Fruit fly (Drosophila melanogaster) whole organism, embryonic: ENCODE data around the gene CG7557.

ENCODE experiments used
- B-H1 ChIP-seq: fragments of 200-800 bp; sonication (Bioruptor generic); IDR thresholded peaks from 3 replicates; pipeline ENCODE4 v1.3.6; 2022; ENCODE audit warnings: missing biosample characterization, missing genetic modification characterization
- CG10366 ChIP-seq: fragments of 200-800 bp; sonication (Bioruptor generic); IDR thresholded peaks from 2 replicates; pipeline ENCODE4 v1.3.6; 2022; ENCODE audit warnings: missing biosample characterization, missing genetic modification characterization
- CG10979 ChIP-seq: fragments of 200-800 bp; sonication (Bioruptor generic); optimal IDR thresholded peaks from 2 replicates; lab custom pipeline; 2018; ENCODE audit warnings: missing biosample characterization, mild to moderate bottlenecking, missing genetic modification characterization, moderate library complexity
- CG11560 ChIP-seq: fragments of 200-800 bp; sonication (Bioruptor generic); IDR thresholded peaks from 3 replicates; pipeline ENCODE4 v1.3.6; 2022; ENCODE audit warnings: missing biosample characterization, missing genetic modification characterization
- CG13296 ChIP-seq: fragments of 200-800 bp; sonication (Bioruptor generic); optimal IDR thresholded peaks from 3 replicates; lab custom pipeline; 2018; ENCODE audit warnings: missing biosample characterization, mild to moderate bottlenecking, missing genetic modification characterization
- CG13624 ChIP-seq: fragments of 200-800 bp; sonication (Bioruptor generic); optimal IDR thresholded peaks from 2 replicates; lab custom pipeline; 2016; ENCODE audit warnings: missing biosample characterization, missing genetic modification characterization
- CG14710 ChIP-seq: fragments of 200-800 bp; sonication (Bioruptor generic); optimal IDR thresholded peaks from 3 replicates; lab custom pipeline; 2019; ENCODE audit warnings: missing biosample characterization, mild to moderate bottlenecking, missing genetic modification characterization, moderate library complexity
- CG17328 ChIP-seq: fragments of 200-800 bp; sonication (Bioruptor generic); IDR thresholded peaks from 2 replicates; pipeline ENCODE4 v1.3.6; 2022; ENCODE audit warnings: missing biosample characterization, missing genetic modification characterization
- CG1832 ChIP-seq: fragments of 200-800 bp; sonication (Bioruptor generic); optimal IDR thresholded peaks from 2 replicates; lab custom pipeline; 2017; ENCODE audit warnings: missing biosample characterization, mild to moderate bottlenecking, missing genetic modification characterization, inconsistent platforms
- CG2712 ChIP-seq: fragments of 200-800 bp; optimal IDR thresholded peaks from 3 replicates; lab custom pipeline; 2019; ENCODE audit warnings: missing biosample characterization, mild to moderate bottlenecking, missing genetic modification characterization, moderate library complexity
- CG4282 ChIP-seq: fragments of 200-800 bp; sonication (Bioruptor generic); optimal IDR thresholded peaks from 2 replicates; lab custom pipeline; 2016; ENCODE audit warnings: missing biosample characterization, missing genetic modification characterization
- CG4360 ChIP-seq: fragments of 200-800 bp; sonication (Bioruptor generic); IDR thresholded peaks from 2 replicates; pipeline ENCODE4 v1.3.6; 2022; ENCODE audit warnings: missing biosample characterization, missing genetic modification characterization
- CG4404 ChIP-seq: fragments of 200-800 bp; sonication (Bioruptor generic); IDR thresholded peaks from 2 replicates; pipeline ENCODE4 v1.3.6; 2022; ENCODE audit warnings: missing biosample characterization, missing genetic modification characterization
- CG7372 ChIP-seq: fragments of 200-800 bp; sonication (Bioruptor generic); IDR thresholded peaks from 2 replicates; pipeline ENCODE4 v1.3.6; 2022; ENCODE audit warnings: missing biosample characterization, missing genetic modification characterization
- CG7839 ChIP-seq: fragments of 200-800 bp; sonication (Bioruptor generic); optimal IDR thresholded peaks from 3 replicates; lab custom pipeline; 2018; ENCODE audit warnings: missing biosample characterization, mild to moderate bottlenecking, missing genetic modification characterization, moderate library complexity
- CG7963 ChIP-seq: fragments of 200-800 bp; sonication (Bioruptor generic); IDR thresholded peaks from 3 replicates; pipeline ENCODE4 v1.3.6; 2022; ENCODE audit warnings: missing biosample characterization, missing genetic modification characterization; ENCODE audit not compliant: partially characterized antibody
- CG8924 ChIP-seq: fragments of 200-800 bp; optimal IDR thresholded peaks from 3 replicates; lab custom pipeline; 2019; ENCODE audit warnings: missing biosample characterization, mild to moderate bottlenecking, missing genetic modification characterization, moderate library complexity
- CG9727 ChIP-seq: fragments of 200-800 bp; sonication (Bioruptor generic); optimal IDR thresholded peaks from 3 replicates; lab custom pipeline; 2017; ENCODE audit warnings: missing biosample characterization, mild to moderate bottlenecking, missing genetic modification characterization
- CkIIα-i1 ChIP-seq: fragments of 200-800 bp; sonication (Bioruptor generic); IDR thresholded peaks from 2 replicates; pipeline ENCODE4 v1.3.6; 2022; ENCODE audit warnings: missing biosample characterization, missing genetic modification characterization
- Dfd ChIP-seq, 2 experiments: fragments of >200 bp; optimal IDR thresholded peaks; 2 replicates each; lab custom pipeline; 2017; ENCODE audit warnings: missing biosample characterization in 2 of 2, missing genetic modification characterization in 2 of 2
- Drgx ChIP-seq: fragments of 200-800 bp; sonication (Bioruptor generic); IDR thresholded peaks from 2 replicates; pipeline ENCODE4 v1.3.6; 2022; ENCODE audit warnings: missing biosample characterization, missing genetic modification characterization
- E2f1 ChIP-seq: fragments of 200-800 bp; sonication (Bioruptor generic); IDR thresholded peaks from 2 replicates; pipeline ENCODE4 v1.3.6; 2022; ENCODE audit warnings: missing biosample characterization, missing genetic modification characterization
- Fer1 ChIP-seq: fragments of 200-800 bp; sonication (Bioruptor generic); optimal IDR thresholded peaks from 2 replicates; lab custom pipeline; 2017; ENCODE audit warnings: missing biosample characterization, mild to moderate bottlenecking, missing genetic modification characterization
- Hsf ChIP-seq: fragments of 200-800 bp; sonication (Bioruptor generic); optimal IDR thresholded peaks from 3 replicates; lab custom pipeline; 2016; ENCODE audit warnings: missing biosample characterization, missing genetic modification characterization
- MTF-1 ChIP-seq: fragments of 200-800 bp; sonication (Bioruptor generic); optimal IDR thresholded peaks from 2 replicates; lab custom pipeline; 2018; ENCODE audit warnings: missing biosample characterization, mild to moderate bottlenecking, missing genetic modification characterization, borderline replicate concordance
- Med ChIP-seq: fragments of 200-800 bp; sonication (Bioruptor generic); peaks from one replicate; lab custom pipeline; 2016; ENCODE audit warnings: missing biosample characterization, missing genetic modification characterization, mild to moderate bottlenecking, inconsistent platforms, moderate library complexity
- Tbp ChIP-seq: fragments of >200 bp; optimal IDR thresholded peaks from 2 replicates; lab custom pipeline; 2018; ENCODE audit warnings: missing biosample characterization, missing genetic modification characterization
- Xrp1 ChIP-seq: fragments of 200-800 bp; sonication (Bioruptor generic); IDR thresholded peaks from 2 replicates; pipeline ENCODE4 v1.3.6; 2022; ENCODE audit warnings: missing biosample characterization, missing genetic modification characterization
- ash1 ChIP-seq: fragments of 200-800 bp; sonication (Bioruptor generic); optimal IDR thresholded peaks from 2 replicates; lab custom pipeline; 2018; ENCODE audit warnings: missing biosample characterization, mild to moderate bottlenecking, missing genetic modification characterization
- bab2 ChIP-seq: fragments of 200-800 bp; sonication (Bioruptor generic); optimal IDR thresholded peaks from 2 replicates; lab custom pipeline; 2016; ENCODE audit warnings: missing biosample characterization, missing genetic modification characterization
- bigmax ChIP-seq: fragments of 200-800 bp; sonication (Bioruptor generic); optimal IDR thresholded peaks from 2 replicates; lab custom pipeline; 2018; ENCODE audit warnings: missing biosample characterization, mild to moderate bottlenecking, missing genetic modification characterization
- br ChIP-seq: fragments of >200 bp; optimal IDR thresholded peaks from 2 replicates; lab custom pipeline; 2017
- cas ChIP-seq: fragments of 200-800 bp; sonication (Bioruptor generic); IDR thresholded peaks from 2 replicates; pipeline ENCODE4 v1.3.6; 2022; ENCODE audit warnings: missing biosample characterization, missing genetic modification characterization
- caup ChIP-seq: fragments of 200-800 bp; sonication (Bioruptor generic); optimal IDR thresholded peaks from 3 replicates; lab custom pipeline; 2017; ENCODE audit warnings: missing biosample characterization, mild to moderate bottlenecking, missing genetic modification characterization, moderate library complexity; ENCODE audit not compliant: severe bottlenecking
- danr ChIP-seq: fragments of 200-800 bp; sonication (Bioruptor generic); IDR thresholded peaks from 2 replicates; pipeline ENCODE4 v1.3.6; 2022; ENCODE audit warnings: missing biosample characterization, missing genetic modification characterization
- ewg ChIP-seq: fragments of 200-800 bp; sonication (Bioruptor generic); optimal IDR thresholded peaks from 3 replicates; lab custom pipeline; 2017; ENCODE audit warnings: mild to moderate bottlenecking, missing biosample characterization, missing genetic modification reagents, missing genetic modification characterization
- fd102C ChIP-seq: fragments of 200-800 bp; sonication (Bioruptor generic); optimal IDR thresholded peaks from 2 replicates; lab custom pipeline; 2018; ENCODE audit warnings: missing biosample characterization, mild to moderate bottlenecking, missing genetic modification characterization, moderate library complexity
- gsb ChIP-seq: fragments of 200-800 bp; sonication (Bioruptor generic); IDR thresholded peaks from 2 replicates; pipeline ENCODE4 v1.3.6; 2022; ENCODE audit warnings: missing biosample characterization, missing genetic modification characterization
- kay ChIP-seq: fragments of 200-800 bp; sonication (Bioruptor generic); optimal IDR thresholded peaks from 2 replicates; lab custom pipeline; 2016; ENCODE audit warnings: missing biosample characterization, missing genetic modification characterization
- ken ChIP-seq: fragments of 200-800 bp; sonication (Bioruptor generic); IDR thresholded peaks from 3 replicates; pipeline ENCODE4 v1.3.6; 2022; ENCODE audit warnings: missing biosample characterization, missing genetic modification characterization
- lola ChIP-seq, 3 experiments: fragments of >200 bp in 2 of 3; fragments of 200-800 bp in 1 of 3; sonication (Bioruptor generic) in 1 of 3; optimal IDR thresholded peaks; 2 replicates each; lab custom pipeline; 2017 to 2019; ENCODE audit warnings: missing biosample characterization in 3 of 3, missing genetic modification characterization in 3 of 3, mild to moderate bottlenecking in 1 of 3, moderate library complexity in 1 of 3
- ranshi ChIP-seq: fragments of 200-800 bp; sonication (Bioruptor generic); IDR thresholded peaks from 2 replicates; pipeline ENCODE4 v1.3.6; 2022; ENCODE audit warnings: missing biosample characterization, missing genetic modification characterization
- tin ChIP-seq: fragments of 200-800 bp; sonication (Bioruptor generic); optimal IDR thresholded peaks from 3 replicates; lab custom pipeline; 2016; ENCODE audit warnings: missing biosample characterization, missing genetic modification characterization
- toy ChIP-seq: fragments of 200-800 bp; sonication (Bioruptor generic); IDR thresholded peaks from 2 replicates; pipeline ENCODE4 v1.3.6; 2022; ENCODE audit warnings: missing biosample characterization, missing genetic modification characterization
- ttk ChIP-seq: fragments of 200-800 bp; sonication (Bioruptor generic); IDR thresholded peaks from 2 replicates; pipeline ENCODE4 v2.1.2; 2022; ENCODE audit warnings: missing biosample characterization, missing genetic modification characterization
- twi ChIP-seq: fragments of 200-800 bp; optimal IDR thresholded peaks from 2 replicates; lab custom pipeline; 2019; ENCODE audit warnings: missing biosample characterization, mild to moderate bottlenecking, missing genetic modification characterization, moderate library complexity
- wor ChIP-seq: fragments of 200-800 bp; sonication (Bioruptor generic); IDR thresholded peaks from 2 replicates; pipeline ENCODE4 v1.3.6; 2022; ENCODE audit warnings: missing biosample characterization, missing genetic modification characterization
- z ChIP-seq: fragments of 200-800 bp; sonication (Bioruptor generic); IDR thresholded peaks from 3 replicates; pipeline ENCODE4 v1.3.6; 2022; ENCODE audit warnings: missing biosample characterization, missing genetic modification characterization

CG7557 gene

dm6 chr3L:11439570-11439969 is 5.4 kb upstream of the CG7557 start (continued):
- TF ChIP-seq CG17328 (peak; percentile 34; the same call in 1 of the 2 replicates), wor (peak; percentile 21; the same call in 1 of the 2 replicates), CG4282 (no peak), ewg (GFP tag; lab: Kevin White, UChicago) (no peak), Hsf (no peak), CG10979 (tag; lab: Kevin White, UChicago) (peak; percentile 37), CG4404 (GFP tag; lab: Robert Waterston, UW) (peak; percentile 52), CG7839 (tag; lab: Kevin White, UChicago) (peak; percentile 10), lola (GFP tag; optimal IDR thresholded peaks at IDR 0.05; lab: Kevin White, UChicago) (no peak), CG10366 (no peak), caup (GFP tag; lab: Kevin White, UChicago) (no peak), E2f1 (GFP tag; lab: Robert Waterston, UW) (0 out of 2 replicates have a peak, but pooled peaks have one; percentile 15), ranshi (GFP tag; lab: Robert Waterston, UW) (no peak; the same call in 1 of the 2 replicates), CkIIα-i1 (GFP tag; lab: Robert Waterston, UW) (no peak), CG7372 (no peak), ash1 (GFP tag; lab: Kevin White, UChicago) (no peak), CG11560 (tag; lab: Robert Waterston, UW) (no peak), CG8924 (tag; lab: Kevin White, UChicago) (peak; percentile 16), twi (tag; lab: Kevin White, UChicago) (no peak), CG4360 (GFP tag; lab: Robert Waterston, UW) (no peak), CG13624 (GFP tag; lab: Kevin White, UChicago) (no peak), Fer1 (GFP tag; lab: Kevin White, UChicago) (no peak), CG2712 (peak; percentile 37), fd102C (no peak), z (GFP tag; lab: Robert Waterston, UW) (no peak), bigmax (GFP tag; lab: Kevin White, UChicago) (no peak), br (no peak), Drgx (peak; percentile 48; the same call in 1 of the 2 replicates), ken (GFP tag; lab: Robert Waterston, UW) (no peak), danr (no peak), CG7963 (GFP tag; lab: Robert Waterston, UW) (no peak), Dfd (GFP tag; optimal IDR thresholded peaks at IDR 0.05; lab: Kevin White, UChicago) (no peak), gsb (GFP tag; lab: Robert Waterston, UW) (no peak), Xrp1 (GFP tag; lab: Robert Waterston, UW) (peak; percentile 34; the same call in 1 of the 2 replicates), Med (peak; percentile 71), Tbp (no peak), cas (GFP tag; lab: Robert Waterston, UW) (no peak), CG9727 (peak; percentile 65), ttk (GFP tag; lab: Robert Waterston, UW) (no peak), CG14710 (tag; lab: Kevin White, UChicago) (peak; percentile 13), CG1832 (GFP tag; lab: Kevin White, UChicago) (no peak), B-H1 (GFP tag; lab: Robert Waterston, UW) (no peak), bab2 (GFP tag; lab: Kevin White, UChicago) (no peak), tin (GFP tag; lab: Kevin White, UChicago) (peak; percentile 2), CG13296 (GFP tag; lab: Kevin White, UChicago) (no peak), kay (no peak), MTF-1 (GFP tag; lab: Kevin White, UChicago) (no peak), toy (GFP tag; lab: Robert Waterston, UW) (no peak)
